Worm (Caenorhabditis elegans): Measurements from ENCODE around the gene hpo-30.

The hpo-30 gene

DNA sequence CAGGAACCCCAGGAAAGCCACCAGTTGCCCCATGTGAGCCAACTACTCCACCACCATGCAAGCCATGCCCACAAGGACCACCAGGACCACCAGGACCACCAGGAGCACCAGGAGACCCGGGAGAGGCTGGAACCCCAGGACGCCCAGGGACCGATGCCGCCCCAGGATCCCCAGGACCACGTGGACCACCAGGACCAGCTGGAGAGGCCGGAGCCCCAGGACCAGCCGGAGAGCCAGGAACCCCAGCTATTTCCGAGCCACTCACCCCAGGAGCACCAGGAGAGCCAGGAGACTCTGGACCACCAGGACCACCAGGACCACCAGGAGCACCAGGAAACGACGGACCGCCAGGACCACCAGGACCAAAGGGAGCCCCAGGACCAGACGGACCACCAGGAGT is 43.3 kb upstream of the hpo-30 start:
- TF ChIP-seq tbx-2 (tag; optimal IDR thresholded peaks at IDR 0.05), result no peak
- no peak for TF ChIP-seq sea-2 (GFP tag; optimal IDR thresholded peaks at IDR 0.05)
- no peak for TF ChIP-seq nhr-28 (tag; optimal IDR thresholded peaks at IDR 0.05)
- no peak for TF ChIP-seq jun-1 (tag; optimal IDR thresholded peaks at IDR 0.05)
- TF ChIP-seq nhr-43 (tag; optimal IDR thresholded peaks at IDR 0.05; ENCODE audit: poor library complexity, severe bottlenecking), result peak; percentile 25
- TF ChIP-seq nhr-23 (tag; optimal IDR thresholded peaks at IDR 0.05), result no peak
- no peak for TF ChIP-seq mdl-1 (tag; optimal IDR thresholded peaks at IDR 0.05)
- TF ChIP-seq ama-1 (optimal IDR thresholded peaks at IDR 0.05), result no peak
- no peak for TF ChIP-seq snpc-4 (tag; optimal IDR thresholded peaks at IDR 0.05)

DNA sequence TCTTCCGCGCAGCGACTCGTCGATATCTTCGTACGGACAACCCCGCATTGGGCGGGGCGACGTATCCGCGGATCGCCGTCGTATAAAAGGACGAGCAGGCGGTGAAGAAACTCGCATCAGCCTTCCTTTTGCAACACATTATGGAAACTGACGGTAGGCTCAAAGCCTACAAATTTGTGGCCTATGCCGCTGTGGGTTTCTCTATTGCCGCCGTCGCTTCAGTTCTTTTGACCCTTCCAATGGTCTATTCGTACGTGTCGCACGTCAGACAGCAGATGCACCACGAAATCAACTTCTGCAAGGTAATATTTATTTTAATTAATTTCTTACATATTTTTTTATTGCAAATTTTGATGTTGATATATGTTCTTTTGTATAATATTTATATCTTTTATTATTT is 42.7 kb upstream of the hpo-30 start:
- TF ChIP-seq nhr-25 (tag; optimal IDR thresholded peaks at IDR 0.05) (no peak), zag-1 (tag; optimal IDR thresholded peaks at IDR 0.05) (no peak), lin-39 (tag; optimal IDR thresholded peaks at IDR 0.05) (no peak), ama-1 (optimal IDR thresholded peaks at IDR 0.05) (peak; percentile 51), lsy-12 (tag; optimal IDR thresholded peaks at IDR 0.05) (no peak)

DNA sequence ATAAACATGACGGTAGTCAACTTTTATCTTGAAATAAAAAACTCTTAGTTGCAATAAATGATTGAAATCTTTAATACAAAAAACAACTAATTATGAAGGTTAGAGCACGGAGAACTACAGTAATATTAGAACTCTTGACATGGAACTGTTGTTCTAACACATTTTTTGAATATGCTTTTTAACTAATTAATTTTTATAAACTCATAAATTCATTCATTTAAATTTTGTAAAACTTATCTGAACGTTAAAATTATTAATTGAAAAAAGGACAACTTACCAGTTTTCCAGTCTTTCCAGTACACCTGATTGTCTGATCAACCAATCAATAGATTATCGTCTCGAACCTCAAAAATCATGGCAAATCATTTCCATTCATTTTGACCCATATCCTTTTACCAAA is 42.3 kb upstream of the hpo-30 start, which contains the start of gene sqt-3:
TSS of gene sqt-3 (plus strand) at position 301 of the 400 bp plus-strand sequence.
- TF ChIP-seq lin-39 (tag; optimal IDR thresholded peaks at IDR 0.05), result no peak
- no peak for TF ChIP-seq nhr-28 (tag; optimal IDR thresholded peaks at IDR 0.05)
- TF ChIP-seq nhr-12 (tag; optimal IDR thresholded peaks at IDR 0.05), result no peak
- no peak for TF ChIP-seq nhr-77 (tag; optimal IDR thresholded peaks at IDR 0.05)
- TF ChIP-seq skn-1 (tag; optimal IDR thresholded peaks at IDR 0.05), result no peak
- TF ChIP-seq aly-2 (tag; optimal IDR thresholded peaks at IDR 0.05), result no peak

DNA sequence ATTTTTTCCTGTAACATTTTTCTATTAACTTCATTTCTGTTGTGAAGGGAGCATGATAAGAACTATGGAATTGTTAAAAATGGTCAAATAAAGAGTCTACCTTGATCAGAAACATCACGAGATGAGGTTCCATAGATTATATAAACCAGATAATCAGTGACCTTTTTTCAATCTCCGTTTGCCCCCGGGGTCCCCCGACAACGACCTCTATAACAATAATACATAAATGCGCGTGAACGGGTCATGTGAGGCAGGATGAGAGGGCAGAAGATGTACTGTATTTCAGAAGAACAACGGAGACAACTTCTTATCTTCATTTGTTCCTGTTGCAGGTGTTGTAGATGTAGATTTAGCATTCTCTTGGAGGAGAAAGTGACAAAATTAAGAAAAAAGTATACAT is 41.7 kb upstream of the hpo-30 start:
- TF ChIP-seq nhr-25 (tag; optimal IDR thresholded peaks at IDR 0.05) (peak; percentile 27), egl-27 (tag; optimal IDR thresholded peaks at IDR 0.05) (no peak), nhr-11 (tag; optimal IDR thresholded peaks at IDR 0.05) (no peak), elt-1 (tag; optimal IDR thresholded peaks at IDR 0.05) (peak; percentile 78), sea-2 (GFP tag; optimal IDR thresholded peaks at IDR 0.05) (no peak)

DNA sequence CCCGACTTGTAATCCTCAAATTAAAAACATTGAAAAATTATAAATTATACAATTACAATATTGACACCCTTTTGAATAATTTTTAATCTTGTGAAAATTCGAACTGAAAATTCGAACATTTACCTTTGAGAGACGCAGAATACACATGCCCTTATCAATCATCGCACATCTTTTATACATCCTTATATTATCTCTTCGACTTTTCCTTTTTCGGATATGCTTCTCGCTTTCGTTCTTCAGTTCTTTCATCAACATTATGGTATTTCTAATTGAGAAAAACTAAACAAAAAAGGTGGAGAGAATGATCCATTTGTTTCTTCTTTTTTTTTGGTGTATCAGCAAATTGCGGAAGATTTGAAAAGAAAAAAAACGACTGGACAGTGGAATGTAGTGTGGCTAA is 39.2 kb upstream of the hpo-30 start:
- no peak for TF ChIP-seq elt-2 (tag; optimal IDR thresholded peaks at IDR 0.05)
- TF ChIP-seq nhr-23 (tag; optimal IDR thresholded peaks at IDR 0.05), result peak; percentile 19

DNA sequence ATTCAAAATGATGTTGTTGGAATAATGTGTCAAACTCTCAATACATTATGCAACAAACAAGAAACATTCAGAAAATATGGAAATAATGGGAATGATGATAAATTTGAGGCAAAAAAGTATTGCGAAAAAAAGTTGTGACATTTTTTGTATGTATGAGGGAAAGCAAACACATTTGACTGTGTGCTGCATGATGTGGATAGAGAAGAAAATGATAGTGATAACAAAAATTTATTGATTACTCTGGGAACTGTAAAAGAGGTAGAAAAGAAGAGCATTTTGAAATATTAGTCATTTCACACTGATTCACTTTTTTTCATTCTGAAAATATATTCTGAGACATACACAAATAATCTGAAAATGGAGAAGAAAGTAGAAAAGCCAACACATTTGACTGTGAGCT is 37.7 kb upstream of the hpo-30 start:
- TF ChIP-seq pha-4 (tag; optimal IDR thresholded peaks at IDR 0.05), result peak; percentile 13
- no peak for TF ChIP-seq fkh-10 (GFP tag; optimal IDR thresholded peaks at IDR 0.05)
- TF ChIP-seq elt-2 (tag; optimal IDR thresholded peaks at IDR 0.05), result peak; percentile 49
- peak; percentile 5 for TF ChIP-seq ceh-28 (tag; optimal IDR thresholded peaks at IDR 0.05)
- no peak for TF ChIP-seq lin-15B (tag; optimal IDR thresholded peaks at IDR 0.05)

DNA sequence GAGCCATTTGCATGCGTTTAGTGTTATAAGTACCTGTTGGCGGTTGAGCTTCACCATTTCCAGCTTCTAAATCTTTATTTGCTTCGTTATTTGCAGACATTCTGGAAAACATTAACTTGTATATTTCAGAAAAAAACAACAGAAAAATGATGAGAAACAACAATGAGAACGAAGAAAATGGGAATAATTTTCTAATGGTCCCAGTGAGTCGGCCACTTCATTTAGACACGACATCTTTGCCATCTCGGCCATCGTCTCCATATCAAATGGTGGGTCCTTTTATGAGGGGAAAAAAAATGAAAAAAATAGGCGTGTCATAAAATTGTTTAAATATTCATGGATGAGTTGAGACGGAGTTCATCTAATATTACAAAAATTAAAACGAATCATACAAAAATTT is 35.7 kb upstream of the hpo-30 start, which contains the start of gene snb-2:
TSS of gene snb-2 (minus strand) at position 101 of the 400 bp plus-strand sequence.
- TF ChIP-seq lin-39 (tag; optimal IDR thresholded peaks at IDR 0.05) (no peak), lsy-12 (tag; optimal IDR thresholded peaks at IDR 0.05) (no peak), hmg-11 (tag; optimal IDR thresholded peaks at IDR 0.05) (no peak), tbx-2 (tag; optimal IDR thresholded peaks at IDR 0.05) (no peak), nfya-1 (tag; optimal IDR thresholded peaks at IDR 0.05; ENCODE audit: insufficient read depth) (no peak), ceh-82 (tag; optimal IDR thresholded peaks at IDR 0.05) (no peak), skn-1 (tag; optimal IDR thresholded peaks at IDR 0.05) (no peak), elt-2 (tag; optimal IDR thresholded peaks at IDR 0.05) (no peak), aly-2 (tag; optimal IDR thresholded peaks at IDR 0.05) (no peak), unc-39 (tag; optimal IDR thresholded peaks at IDR 0.05) (no peak), R02D3.7 (tag; optimal IDR thresholded peaks at IDR 0.05) (no peak), nhr-28 (tag; optimal IDR thresholded peaks at IDR 0.05) (no peak), nhr-11 (tag; optimal IDR thresholded peaks at IDR 0.05) (no peak), mdl-1 (tag; optimal IDR thresholded peaks at IDR 0.05) (no peak), elt-1 (tag; optimal IDR thresholded peaks at IDR 0.05) (no peak), daf-12 (tag; optimal IDR thresholded peaks at IDR 0.05) (no peak)

All from whole organism, L3 larva.